Worm (Caenorhabditis elegans) whole organism, young adult: ENCODE data around the gene T23D5.8.
"Not testable (repeated sequence)": the region's sequence is repeated elsewhere in the genome, so short reads cannot be mapped to it uniquely, and the experiment has no call there.

Experiments used
- B0019.2 ChIP-seq: fragments of 200-800 bp; sonication (Bioruptor generic); conservative IDR thresholded peaks from 2 replicates; pipeline ENCODE4 v1.3.6; 2022; ENCODE audit warnings: missing genetic modification reagents, missing genetic modification characterization, missing compliant biosample characterization
- C06A6.2 ChIP-seq: fragments of 200-800 bp; sonication (Bioruptor generic); conservative IDR thresholded peaks from 2 replicates; pipeline ENCODE4 v1.3.6; 2022; ENCODE audit warnings: missing genetic modification characterization, missing compliant biosample characterization
- F49E8.2 ChIP-seq: sonication (generic microtip); optimal IDR thresholded peaks from 3 replicates; lab custom pipeline; 2017; ENCODE audit warnings: missing genetic modification characterization, mild to moderate bottlenecking, missing compliant biosample characterization, antibody characterized with exemption, moderate library complexity; ENCODE audit not compliant: insufficient read depth
- Y56A3A.18 ChIP-seq: fragments of 200-800 bp; sonication (Bioruptor generic); IDR thresholded peaks from 2 replicates; pipeline ENCODE4 v1.3.6; 2022; ENCODE audit warnings: missing genetic modification reagents, missing genetic modification characterization, missing compliant biosample characterization
- ama-1 ChIP-seq, 3 experiments: fragments of 150-350 bp in 1 of 3; sonication (generic microtip) in 2 of 3; optimal IDR thresholded peaks; 2 replicates each; lab custom pipeline; 2014 to 2018; ENCODE audit warnings: missing biosample characterization in 2 of 3, missing genetic modification characterization in 2 of 3, missing genetic modification reagents in 2 of 3
- ceh-58 ChIP-seq: fragments of 200-800 bp; sonication (Bioruptor generic); IDR thresholded peaks from 2 replicates; pipeline ENCODE4 v1.3.6; 2022; ENCODE audit warnings: missing genetic modification characterization, missing compliant biosample characterization
- egl-44 ChIP-seq: fragments of 200-800 bp; sonication (Bioruptor generic); IDR thresholded peaks from 2 replicates; pipeline ENCODE4 v1.3.6; 2022; ENCODE audit warnings: missing genetic modification reagents, missing genetic modification characterization, missing compliant biosample characterization
- lir-1 ChIP-seq: fragments of 200-800 bp; sonication (Bioruptor generic); conservative IDR thresholded peaks from 2 replicates; pipeline ENCODE4 v1.3.6; 2022; ENCODE audit warnings: missing genetic modification reagents, missing genetic modification characterization, missing compliant biosample characterization
- nfya-1 ChIP-seq: sonication (generic microtip); optimal IDR thresholded peaks from 2 replicates; lab custom pipeline; 2017; ENCODE audit warnings: antibody characterized with exemption, missing compliant biosample characterization, missing genetic modification characterization, borderline replicate concordance; ENCODE audit not compliant: insufficient read depth
- pha-4 ChIP-seq: fragments of 150-350 bp; sonication (generic microtip); optimal IDR thresholded peaks from 2 replicates; lab custom pipeline; 2014; ENCODE audit warnings: missing biosample characterization, missing genetic modification reagents, missing genetic modification characterization
- snpc-4 ChIP-seq, 5 experiments: fragments of 150-350 bp in 1 of 5; sonication (generic microtip) in 4 of 5; optimal IDR thresholded peaks; 2 replicates each; lab custom pipeline; 2014 to 2018; ENCODE audit warnings: missing genetic modification characterization in 5 of 5, missing biosample characterization in 3 of 5, antibody characterized with exemption in 2 of 5, mild to moderate bottlenecking in 2 of 5, missing compliant biosample characterization in 2 of 5, missing genotype in 2 of 5, moderate library complexity in 2 of 5, missing genetic modification reagents in 1 of 5
- ztf-3 ChIP-seq: fragments of 200-800 bp; sonication (Bioruptor generic); optimal IDR thresholded peaks from 2 replicates; lab custom pipeline; 2018; ENCODE audit warnings: mild to moderate bottlenecking, missing genetic modification characterization, missing compliant biosample characterization

DNA sequence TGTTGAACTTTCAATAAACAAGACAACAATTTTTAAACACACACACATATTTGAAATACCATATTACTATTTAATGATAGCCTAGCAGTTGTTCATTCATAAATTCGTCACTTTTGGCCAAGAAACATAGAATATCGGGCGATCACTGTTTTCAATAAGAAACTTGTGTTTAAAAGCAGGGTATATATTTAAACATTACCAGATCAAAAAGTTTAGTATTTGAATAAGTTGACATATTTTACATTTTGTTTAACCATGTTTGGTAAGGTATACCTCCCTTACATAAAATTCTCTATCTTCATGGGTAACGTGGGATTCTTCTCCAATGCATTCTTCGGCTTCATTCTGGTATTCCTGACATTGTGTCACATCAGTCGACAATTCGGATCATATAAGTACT is 6.5 kb upstream of the T23D5.8 start, which contains the start of gene str-8:
- not testable (repeated sequence) for TF ChIP-seq ama-1 (optimal IDR thresholded peaks at IDR 0.05; lab: Kevin White, UChicago); ama-1 (GFP tag; optimal IDR thresholded peaks at IDR 0.05; lab: Kevin White, UChicago); F49E8.2 (tag; lab: Kevin White, UChicago); Y56A3A.18 (GFP tag; lab: Robert Waterston, UW); ceh-58; nfya-1 (tag; lab: Kevin White, UChicago); lir-1; B0019.2 (GFP tag; lab: Robert Waterston, UW); pha-4 (tag; lab: Kevin White, UChicago); snpc-4 (GFP tag; optimal IDR thresholded peaks at IDR 0.05; lab: Kevin White, UChicago); snpc-4 (tag; optimal IDR thresholded peaks at IDR 0.05; lab: Kevin White, UChicago); ztf-3 (GFP tag; lab: Kevin White, UChicago); C06A6.2 (GFP tag; lab: Robert Waterston, UW); egl-44 (GFP tag; lab: Robert Waterston, UW)
